Fruit fly (Drosophila melanogaster) whole organism, embryonic: ENCODE measurements around the gene cort.

Source experiments
- CG1024 ChIP-seq: fragments of 200-800 bp; sonication (Bioruptor generic); IDR thresholded peaks from 2 replicates; pipeline ENCODE4 v1.3.6; 2022; ENCODE audit warnings: missing biosample characterization, missing genetic modification characterization
- CG10267 ChIP-seq: fragments of 200-800 bp; sonication (Bioruptor generic); optimal IDR thresholded peaks from 2 replicates; lab custom pipeline; 2018; ENCODE audit warnings: missing biosample characterization, mild to moderate bottlenecking, missing genetic modification characterization, moderate library complexity
- CG10462 ChIP-seq: fragments of 200-800 bp; sonication (Bioruptor generic); optimal IDR thresholded peaks from 2 replicates; lab custom pipeline; 2016; ENCODE audit warnings: missing biosample characterization, missing genetic modification characterization
- CG11085 ChIP-seq: fragments of 200-800 bp; sonication (Bioruptor generic); IDR thresholded peaks from 2 replicates; pipeline ENCODE4 v1.3.6; 2022; ENCODE audit warnings: missing biosample characterization, missing genetic modification characterization
- CG11398 ChIP-seq: fragments of 200-800 bp; sonication (Bioruptor generic); optimal IDR thresholded peaks from 2 replicates; lab custom pipeline; 2016; ENCODE audit warnings: missing biosample characterization, missing genetic modification characterization
- CG11695 ChIP-seq: fragments of 200-800 bp; sonication (Bioruptor generic); IDR thresholded peaks from 3 replicates; pipeline ENCODE4 v1.3.6; 2022; ENCODE audit warnings: missing biosample characterization, missing genetic modification characterization
- CG12236 ChIP-seq: fragments of 200-800 bp; sonication (Bioruptor generic); optimal IDR thresholded peaks from 2 replicates; lab custom pipeline; 2016; ENCODE audit warnings: missing biosample characterization, missing genetic modification characterization
- CG12744 ChIP-seq: fragments of 200-800 bp; sonication (Bioruptor generic); optimal IDR thresholded peaks from 2 replicates; lab custom pipeline; 2016; ENCODE audit warnings: missing biosample characterization, missing genetic modification characterization
- CG13424 ChIP-seq: fragments of 200-800 bp; sonication (Bioruptor generic); optimal IDR thresholded peaks from 2 replicates; lab custom pipeline; 2019; ENCODE audit warnings: missing biosample characterization, mild to moderate bottlenecking, missing genetic modification characterization, moderate library complexity
- CG1529 ChIP-seq: fragments of 200-800 bp; sonication (Bioruptor generic); optimal IDR thresholded peaks from 3 replicates; lab custom pipeline; 2018; ENCODE audit warnings: missing biosample characterization, missing genetic modification characterization
- CG1647 ChIP-seq: fragments of 200-800 bp; sonication (Bioruptor generic); optimal IDR thresholded peaks from 3 replicates; lab custom pipeline; 2016; ENCODE audit warnings: missing biosample characterization, missing genetic modification characterization
- CG17186 ChIP-seq: fragments of 200-800 bp; sonication (Bioruptor generic); optimal IDR thresholded peaks from 3 replicates; lab custom pipeline; 2017; ENCODE audit warnings: missing biosample characterization, missing genetic modification reagents, missing genetic modification characterization
- CG17328 ChIP-seq: fragments of 200-800 bp; sonication (Bioruptor generic); IDR thresholded peaks from 2 replicates; pipeline ENCODE4 v1.3.6; 2022; ENCODE audit warnings: missing biosample characterization, missing genetic modification characterization
- CG17359 ChIP-seq: fragments of 200-800 bp; sonication (Bioruptor generic); optimal IDR thresholded peaks from 3 replicates; lab custom pipeline; 2018; ENCODE audit warnings: missing biosample characterization, mild to moderate bottlenecking, missing genetic modification characterization, moderate library complexity
- CG17385 ChIP-seq: fragments of 200-800 bp; sonication (Bioruptor generic); optimal IDR thresholded peaks from 3 replicates; lab custom pipeline; 2018; ENCODE audit warnings: missing biosample characterization, mild to moderate bottlenecking, missing genetic modification characterization
- CG3065 ChIP-seq: fragments of 200-800 bp; sonication (Bioruptor generic); optimal IDR thresholded peaks from 2 replicates; lab custom pipeline; 2016; ENCODE audit warnings: missing biosample characterization, missing genetic modification characterization
- CG32767 ChIP-seq: fragments of 200-800 bp; sonication (Bioruptor generic); IDR thresholded peaks from 2 replicates; pipeline ENCODE4 v1.3.6; 2022; ENCODE audit warnings: missing biosample characterization, missing genetic modification characterization
- CG34224 ChIP-seq: fragments of 200-800 bp; sonication (Bioruptor generic); IDR thresholded peaks from 3 replicates; pipeline ENCODE4 v1.3.6; 2022; ENCODE audit warnings: missing biosample characterization, missing genetic modification characterization; ENCODE audit not compliant: partially characterized antibody
- CG3847 ChIP-seq: fragments of 200-800 bp; sonication (Bioruptor generic); IDR thresholded peaks from 2 replicates; pipeline ENCODE4 v1.3.6; 2022; ENCODE audit warnings: missing biosample characterization, missing genetic modification characterization
- CG7839 ChIP-seq: fragments of 200-800 bp; sonication (Bioruptor generic); optimal IDR thresholded peaks from 3 replicates; lab custom pipeline; 2018; ENCODE audit warnings: missing biosample characterization, mild to moderate bottlenecking, missing genetic modification characterization, moderate library complexity
- CG8944 ChIP-seq: fragments of 200-800 bp; sonication (Bioruptor generic); optimal IDR thresholded peaks from 3 replicates; lab custom pipeline; 2016; ENCODE audit warnings: missing biosample characterization, missing genetic modification characterization
- Drgx ChIP-seq: fragments of 200-800 bp; sonication (Bioruptor generic); IDR thresholded peaks from 2 replicates; pipeline ENCODE4 v1.3.6; 2022; ENCODE audit warnings: missing biosample characterization, missing genetic modification characterization
- Hand ChIP-seq: fragments of 200-800 bp; sonication (Bioruptor generic); optimal IDR thresholded peaks from 2 replicates; lab custom pipeline; 2017; ENCODE audit warnings: mild to moderate bottlenecking, missing biosample characterization, missing genetic modification reagents, missing genetic modification characterization
- HmgD ChIP-seq: fragments of 200-800 bp; sonication (Bioruptor generic); optimal IDR thresholded peaks from 3 replicates; lab custom pipeline; 2016; ENCODE audit warnings: missing biosample characterization, missing genetic modification characterization
- Jarid2 ChIP-seq: fragments of 200-800 bp; sonication (Bioruptor generic); optimal IDR thresholded peaks from 3 replicates; lab custom pipeline; 2017; ENCODE audit warnings: mild to moderate bottlenecking, missing biosample characterization, missing genetic modification reagents, missing genetic modification characterization
- Neu2 ChIP-seq: fragments of 200-800 bp; sonication (Bioruptor generic); optimal IDR thresholded peaks from 3 replicates; lab custom pipeline; 2016; ENCODE audit warnings: missing biosample characterization, missing genetic modification characterization, borderline replicate concordance
- Oli ChIP-seq: fragments of 200-800 bp; sonication (Bioruptor generic); optimal IDR thresholded peaks from 2 replicates; lab custom pipeline; 2018; ENCODE audit warnings: missing biosample characterization, mild to moderate bottlenecking, missing genetic modification characterization, moderate library complexity
- Rfx ChIP-seq: fragments of 200-800 bp; sonication (Bioruptor generic); IDR thresholded peaks from 2 replicates; pipeline ENCODE4 v1.3.6; 2022; ENCODE audit warnings: missing biosample characterization, missing genetic modification characterization
- Stat92E ChIP-seq, 3 experiments: fragments of >200 bp in 2 of 3; fragments of 200-800 bp in 1 of 3; sonication (Bioruptor generic) in 1 of 3; optimal IDR thresholded peaks; 2 replicates each; lab custom pipeline; 2017 to 2019; ENCODE audit warnings: missing biosample characterization in 3 of 3, missing genetic modification characterization in 3 of 3, mild to moderate bottlenecking in 1 of 3, moderate library complexity in 1 of 3
- Taf1 ChIP-seq: fragments of 200-800 bp; sonication (Bioruptor generic); IDR thresholded peaks from 2 replicates; pipeline ENCODE4 v1.3.6; 2022; ENCODE audit warnings: missing biosample characterization, missing genetic modification characterization
- Vsx1 ChIP-seq: fragments of 200-800 bp; sonication (Bioruptor generic); optimal IDR thresholded peaks from 2 replicates; lab custom pipeline; 2017; ENCODE audit warnings: missing biosample characterization, mild to moderate bottlenecking, missing genetic modification characterization, missing genetic modification reagents
- ac ChIP-seq: fragments of 200-800 bp; sonication (Bioruptor generic); optimal IDR thresholded peaks from 3 replicates; lab custom pipeline; 2017; ENCODE audit warnings: missing biosample characterization, mild to moderate bottlenecking, missing genetic modification characterization
- ara ChIP-seq: fragments of 200-800 bp; sonication (Bioruptor generic); IDR thresholded peaks from 2 replicates; pipeline ENCODE4 v1.3.6; 2022; ENCODE audit warnings: missing biosample characterization, missing genetic modification characterization
- btn ChIP-seq: fragments of 200-800 bp; sonication (Bioruptor generic); optimal IDR thresholded peaks from 2 replicates; lab custom pipeline; 2016; ENCODE audit warnings: missing biosample characterization, missing genetic modification characterization
- caup ChIP-seq: fragments of 200-800 bp; sonication (Bioruptor generic); optimal IDR thresholded peaks from 3 replicates; lab custom pipeline; 2017; ENCODE audit warnings: missing biosample characterization, mild to moderate bottlenecking, missing genetic modification characterization, moderate library complexity; ENCODE audit not compliant: severe bottlenecking
- chm ChIP-seq: fragments of 200-800 bp; sonication (Bioruptor generic); IDR thresholded peaks from 2 replicates; pipeline ENCODE4 v1.3.6; 2022; ENCODE audit warnings: missing biosample characterization, missing genetic modification characterization
- croc ChIP-seq: fragments of 200-800 bp; sonication (Bioruptor generic); conservative IDR thresholded peaks from 3 replicates; pipeline ENCODE4 v1.3.6; 2022; ENCODE audit warnings: missing biosample characterization, missing genetic modification characterization
- crp ChIP-seq, 2 experiments: fragments of 200-800 bp; sonication (Bioruptor generic); optimal IDR thresholded peaks; 2 replicates in 1 of 2; 3 replicates in 1 of 2; lab custom pipeline; 2017; ENCODE audit warnings: missing biosample characterization in 2 of 2, missing genetic modification characterization in 2 of 2, mild to moderate bottlenecking in 1 of 2, moderate library complexity in 1 of 2
- insv ChIP-seq, 2 experiments: fragments of 200-800 bp; sonication (Bioruptor generic); optimal IDR thresholded peaks; 3 replicates each; lab custom pipeline; 2016 to 2018; ENCODE audit warnings: missing biosample characterization in 2 of 2, missing genetic modification characterization in 2 of 2
- lab ChIP-seq: fragments of 200-800 bp; sonication (Bioruptor generic); optimal IDR thresholded peaks from 3 replicates; lab custom pipeline; 2017; ENCODE audit warnings: missing biosample characterization, missing genetic modification characterization, mild to moderate bottlenecking, moderate library complexity, missing genetic modification reagents
- nmo ChIP-seq: fragments of 200-800 bp; sonication (Bioruptor generic); optimal IDR thresholded peaks from 2 replicates; lab custom pipeline; 2018; ENCODE audit warnings: missing biosample characterization, mild to moderate bottlenecking, missing genetic modification characterization, moderate library complexity
- odd ChIP-seq: fragments of 200-800 bp; sonication (Bioruptor generic); optimal IDR thresholded peaks from 2 replicates; lab custom pipeline; 2017; ENCODE audit warnings: missing biosample characterization, mild to moderate bottlenecking, missing genetic modification characterization
- pho ChIP-seq: fragments of 200-800 bp; sonication (Bioruptor generic); optimal IDR thresholded peaks from 2 replicates; lab custom pipeline; 2016; ENCODE audit warnings: missing biosample characterization, missing genetic modification characterization
- pzg ChIP-seq: fragments of 200-800 bp; sonication (Bioruptor generic); optimal IDR thresholded peaks from 3 replicates; lab custom pipeline; 2018; ENCODE audit warnings: missing biosample characterization, mild to moderate bottlenecking, missing genetic modification characterization, moderate library complexity
- repo ChIP-seq: fragments of 200-800 bp; sonication (Bioruptor generic); optimal IDR thresholded peaks from 2 replicates; lab custom pipeline; 2016; ENCODE audit warnings: missing biosample characterization, missing genetic modification characterization
- run ChIP-seq: fragments of 200-800 bp; sonication (Bioruptor generic); optimal IDR thresholded peaks from 3 replicates; lab custom pipeline; 2018; ENCODE audit warnings: missing biosample characterization, mild to moderate bottlenecking, missing genetic modification characterization
- salm ChIP-seq: fragments of 200-800 bp; sonication (Bioruptor generic); optimal IDR thresholded peaks from 2 replicates; lab custom pipeline; 2018; ENCODE audit warnings: missing biosample characterization, mild to moderate bottlenecking, missing genetic modification characterization
- sens ChIP-seq: fragments of 200-800 bp; sonication (Bioruptor generic); peaks from one replicate; lab custom pipeline; 2016; ENCODE audit warnings: missing biosample characterization, missing genetic modification characterization
- seq ChIP-seq: fragments of 200-800 bp; sonication (Bioruptor generic); IDR thresholded peaks from 2 replicates; pipeline ENCODE4 v1.3.6; 2022; ENCODE audit warnings: missing biosample characterization, missing genetic modification characterization
- slbo ChIP-seq: fragments of 200-800 bp; sonication (Bioruptor generic); IDR thresholded peaks from 2 replicates; pipeline ENCODE4 v1.3.6; 2022; ENCODE audit warnings: missing biosample characterization, missing genetic modification characterization
- sug ChIP-seq: fragments of 200-800 bp; optimal IDR thresholded peaks from 2 replicates; lab custom pipeline; 2019; ENCODE audit warnings: missing biosample characterization, mild to moderate bottlenecking, missing genetic modification characterization, moderate library complexity

The cort gene

dm6 chr2L:6700742-6701141 lies 24.3 kb upstream of the cort start (continued):
- no peak for TF ChIP-seq CG3847 (GFP tag; lab: Robert Waterston, UW)
- peak; percentile 28 for TF ChIP-seq CG10462
- no peak for TF ChIP-seq CG17359
- TF ChIP-seq chm (GFP tag; lab: Robert Waterston, UW): 0 out of 2 replicates have a peak, but pooled peaks have one; percentile 7
- TF ChIP-seq CG17385 (GFP tag; lab: Kevin White, UChicago): no peak
- TF ChIP-seq salm (tag; lab: Kevin White, UChicago): no peak
- TF ChIP-seq CG11695 (GFP tag; lab: Robert Waterston, UW): no peak
- TF ChIP-seq pho (GFP tag; lab: Kevin White, UChicago): no peak
- peak; percentile 38 for TF ChIP-seq CG12236 (GFP tag; lab: Kevin White, UChicago)
- no peak for TF ChIP-seq Oli (tag; lab: Kevin White, UChicago)
- no peak for TF ChIP-seq CG1647 (GFP tag; lab: Kevin White, UChicago)
- TF ChIP-seq sug (tag; lab: Kevin White, UChicago): no peak
- no peak for TF ChIP-seq nmo (GFP tag; lab: Kevin White, UChicago)
- peak; percentile 90 for TF ChIP-seq sens (GFP tag; lab: Kevin White, UChicago)
- no peak for TF ChIP-seq CG17186 (GFP tag; lab: Kevin White, UChicago)
- TF ChIP-seq ara (GFP tag; lab: Robert Waterston, UW): peak; percentile 15; the same call in 1 of the 2 replicates
- TF ChIP-seq CG11398 (GFP tag; lab: Kevin White, UChicago): peak; percentile 60
- TF ChIP-seq CG34224 (GFP tag; lab: Robert Waterston, UW): no peak
- no peak for TF ChIP-seq CG1024
- peak; percentile 93 for TF ChIP-seq ac (GFP tag; lab: Kevin White, UChicago)
- TF ChIP-seq CG1529: no peak
- TF ChIP-seq CG17328 (GFP tag; lab: Robert Waterston, UW): 0 out of 2 replicates have a peak, but pooled peaks have one; percentile 27
- no peak for TF ChIP-seq HmgD
- TF ChIP-seq croc (GFP tag; lab: Robert Waterston, UW): no peak
- no peak for TF ChIP-seq repo (GFP tag; lab: Kevin White, UChicago)
- TF ChIP-seq pzg: no peak
- no peak for TF ChIP-seq Drgx (GFP tag; lab: Robert Waterston, UW)
- no peak for TF ChIP-seq CG3065 (GFP tag; lab: Kevin White, UChicago)
- TF ChIP-seq Rfx (GFP tag; lab: Robert Waterston, UW): no peak
- peak; percentile 36 for TF ChIP-seq CG10267
- TF ChIP-seq odd (GFP tag; lab: Kevin White, UChicago): peak; percentile 46
- TF ChIP-seq Stat92E (GFP tag; optimal IDR thresholded peaks at IDR 0.05; lab: Kevin White, UChicago): no peak
- no peak for TF ChIP-seq slbo
- TF ChIP-seq Taf1: no peak
- TF ChIP-seq CG7839 (tag; lab: Kevin White, UChicago): peak; percentile 11
- TF ChIP-seq Hand (GFP tag; lab: Kevin White, UChicago): no peak
- TF ChIP-seq seq (GFP tag; lab: Robert Waterston, UW): no peak
- TF ChIP-seq insv (GFP tag; optimal IDR thresholded peaks at IDR 0.05; lab: Kevin White, UChicago): peak in 1 of 2 experiments; percentile 20
- peak; percentile 7 for TF ChIP-seq Vsx1
- TF ChIP-seq Neu2 (GFP tag; lab: Kevin White, UChicago): peak; percentile 52
- no peak for TF ChIP-seq CG32767 (GFP tag; lab: Robert Waterston, UW)
- TF ChIP-seq crp (GFP tag; optimal IDR thresholded peaks at IDR 0.05; lab: Kevin White, UChicago): no peak
- TF ChIP-seq btn (GFP tag; lab: Kevin White, UChicago): peak; percentile 21
- peak; percentile 40 for TF ChIP-seq CG12744 (GFP tag; lab: Kevin White, UChicago)
- no peak for TF ChIP-seq CG11085 (GFP tag; lab: Robert Waterston, UW)
- TF ChIP-seq CG8944 (GFP tag; lab: Kevin White, UChicago): no peak
- no peak for TF ChIP-seq CG13424 (tag; lab: Kevin White, UChicago)
- TF ChIP-seq run (tag; lab: Kevin White, UChicago): peak; percentile 30
- TF ChIP-seq Jarid2 (GFP tag; lab: Kevin White, UChicago): no peak
- TF ChIP-seq lab: peak; percentile 14
- TF ChIP-seq caup: no peak
